Worm (Caenorhabditis elegans) whole organism, dauer: Measurements from ENCODE around the gene chil-11.

Experiments used
- unc-62 ChIP-seq: sonication (generic microtip); optimal IDR thresholded peaks from 2 replicates; lab custom pipeline; 2017; ENCODE audit warnings: missing biosample characterization, missing genetic modification reagents, missing genetic modification characterization

The chil-11 gene

DNA sequence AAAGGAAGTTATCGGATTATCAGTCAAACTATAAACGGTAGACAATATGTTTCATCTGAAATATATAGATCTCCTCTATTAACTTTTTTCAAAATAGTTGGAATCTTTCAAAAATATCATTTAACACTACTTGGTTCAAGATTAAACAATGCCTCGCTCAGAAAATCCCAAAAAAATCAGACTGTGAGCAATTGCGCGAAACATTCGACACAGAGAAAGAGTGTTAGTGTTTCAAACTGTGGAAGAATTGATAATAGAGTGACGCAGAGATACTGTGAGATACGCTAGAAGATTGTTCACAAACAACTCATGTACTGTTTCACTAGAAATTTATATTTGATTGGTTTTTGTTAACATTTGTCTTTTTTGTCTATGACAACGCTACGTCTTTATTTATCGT lies at the start of gene chil-11:
Gene chil-11 (plus strand): TSS at position 301 of the 400 bp plus-strand sequence.
- TF ChIP-seq unc-62, result no peak

DNA sequence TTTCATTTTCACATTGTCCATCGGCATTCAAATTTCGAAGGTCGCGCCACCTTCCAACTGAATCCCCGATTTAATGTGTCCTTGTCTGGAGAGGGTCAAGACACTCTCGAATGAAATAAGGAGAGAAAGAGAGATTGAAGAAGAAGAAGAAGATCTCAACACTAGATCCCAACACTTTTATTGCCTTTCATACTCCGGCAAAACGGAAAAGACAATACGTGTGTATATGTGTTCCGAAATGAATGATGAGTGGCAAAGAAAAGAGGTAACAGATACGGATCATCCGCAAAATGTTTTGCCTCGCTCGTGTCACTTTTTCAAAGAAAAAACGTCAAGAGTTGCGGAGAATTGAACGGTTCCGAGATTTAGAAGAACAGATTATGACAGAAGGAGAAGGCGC lies 40.8 kb upstream of the chil-11 start:
- no peak for TF ChIP-seq unc-62

DNA sequence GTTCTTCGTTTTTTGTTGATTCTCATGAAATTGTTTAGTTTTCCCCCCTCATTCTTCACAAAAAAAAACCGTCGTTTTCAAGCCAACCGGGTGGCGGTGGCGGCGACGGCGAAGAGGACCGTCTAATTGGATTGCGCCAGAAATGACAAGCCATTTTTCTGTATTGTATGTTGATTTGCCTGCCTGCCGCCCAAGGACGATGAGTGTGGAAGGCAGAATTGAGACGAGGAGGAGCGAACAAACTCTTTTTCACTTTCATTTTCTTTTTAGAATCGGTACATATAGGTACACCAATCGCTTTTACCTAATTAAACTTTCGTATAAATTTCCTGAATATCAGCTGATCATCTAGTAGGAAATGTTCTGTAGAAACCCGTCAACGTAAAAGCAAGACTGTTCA lies 39.5 kb upstream of the chil-11 start:
- no peak for TF ChIP-seq unc-62

ce11 chrIV:5703443-5703842 lies 37.7 kb upstream of the chil-11 start, which contains the start of the genes C55C3.73 and perm-5:
Gene C55C3.73, minus strand, starts transcription at chrIV:5703451.
Gene perm-5, minus strand, starts transcription at chrIV:5703468.
- TF ChIP-seq unc-62, result no peak

DNA sequence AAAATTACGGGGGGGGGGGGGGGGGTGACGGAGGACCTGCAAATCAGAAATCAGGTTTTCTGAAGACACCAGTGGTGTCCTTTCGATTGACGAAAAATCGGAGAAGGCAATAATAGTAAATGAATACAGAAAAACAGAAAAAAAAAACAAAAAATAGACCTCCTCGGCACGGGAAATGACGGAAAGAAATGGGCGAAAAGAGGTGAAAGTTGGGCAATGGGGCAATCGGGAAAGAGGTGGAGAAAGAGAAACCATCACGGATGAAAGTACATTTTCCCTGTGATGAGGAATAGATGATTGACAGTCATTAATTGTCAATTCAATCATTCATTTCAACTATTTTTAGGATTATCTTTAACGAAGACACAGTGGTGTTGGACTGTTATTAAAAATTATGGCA lies 37.2 kb upstream of the chil-11 start:
- no peak for TF ChIP-seq unc-62

DNA sequence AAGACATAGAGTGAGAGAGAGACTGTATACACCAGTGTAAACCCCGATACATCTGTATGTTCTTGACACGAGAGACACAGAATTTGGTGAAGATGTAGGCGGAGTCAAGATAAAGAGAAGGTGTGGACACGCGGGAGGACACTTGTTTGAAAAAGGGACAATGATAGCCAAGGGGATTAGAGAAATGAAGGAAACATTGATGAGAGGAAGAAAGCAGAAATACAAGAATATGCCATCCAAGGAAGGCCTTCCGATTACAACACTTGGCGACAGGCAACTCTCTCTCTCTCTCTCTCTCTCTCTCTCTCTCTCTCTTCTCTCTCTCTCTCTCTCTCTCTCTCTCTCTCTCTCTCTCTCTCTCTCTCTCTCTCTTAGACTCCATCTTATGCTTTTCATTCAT lies 34.5 kb upstream of the chil-11 start:
- TF ChIP-seq unc-62, result no peak

- TF ChIP-seq unc-62, result no peak
These were observed 32.3 kb upstream of the chil-11 start, which contains the start of gene C55C3.1 for ce11 chrIV:5708796-5709195. Gene C55C3.1, plus strand, starts transcription at chrIV:5709096.

ce11 chrIV:5715341-5716112 lies 25.6 kb upstream of the chil-11 start:
- no peak for TF ChIP-seq unc-62

DNA sequence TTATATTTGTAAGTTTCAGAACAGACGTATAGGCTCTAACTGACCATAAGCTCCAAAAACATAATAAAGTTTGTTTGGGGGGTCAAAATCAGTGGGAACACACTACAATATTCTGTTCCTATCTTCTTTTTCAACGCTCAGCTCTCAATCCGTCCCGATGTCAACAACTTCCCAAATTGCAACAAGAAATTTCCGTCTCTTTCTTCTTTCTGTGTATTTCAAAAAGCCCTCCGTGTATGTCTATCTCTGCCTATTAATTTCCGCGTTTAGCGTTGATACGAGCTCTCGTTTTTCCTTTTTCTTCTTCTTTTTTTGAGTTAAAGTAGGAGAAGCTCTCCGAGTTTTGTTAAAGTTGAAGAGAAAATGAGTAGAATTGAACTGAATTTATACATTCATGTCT lies 17.5 kb upstream of the chil-11 start:
- no peak for TF ChIP-seq unc-62

DNA sequence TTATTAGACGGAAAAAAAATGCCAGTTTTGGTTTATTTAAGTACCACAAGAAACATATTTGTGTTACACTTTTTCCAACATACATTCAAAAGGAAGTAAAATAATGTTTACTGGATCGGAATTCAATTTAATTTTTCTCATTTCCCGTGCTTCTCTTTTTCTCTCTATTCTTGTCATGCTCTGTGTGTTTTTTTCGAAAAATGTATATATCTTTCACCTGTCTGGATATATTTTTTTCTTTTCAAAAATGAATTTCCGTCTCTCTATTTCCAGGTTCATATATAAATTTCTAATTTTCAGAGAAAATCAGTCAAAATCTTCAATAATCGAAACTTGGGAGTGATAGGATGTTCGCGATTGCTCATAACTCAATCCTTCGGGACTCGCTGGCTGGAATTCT lies 15.8 kb upstream of the chil-11 start, which contains the start of gene H35B03.1:
Gene H35B03.1 (plus strand): TSS at position 301 of the 400 bp plus-strand sequence.
- TF ChIP-seq unc-62, result no peak

DNA sequence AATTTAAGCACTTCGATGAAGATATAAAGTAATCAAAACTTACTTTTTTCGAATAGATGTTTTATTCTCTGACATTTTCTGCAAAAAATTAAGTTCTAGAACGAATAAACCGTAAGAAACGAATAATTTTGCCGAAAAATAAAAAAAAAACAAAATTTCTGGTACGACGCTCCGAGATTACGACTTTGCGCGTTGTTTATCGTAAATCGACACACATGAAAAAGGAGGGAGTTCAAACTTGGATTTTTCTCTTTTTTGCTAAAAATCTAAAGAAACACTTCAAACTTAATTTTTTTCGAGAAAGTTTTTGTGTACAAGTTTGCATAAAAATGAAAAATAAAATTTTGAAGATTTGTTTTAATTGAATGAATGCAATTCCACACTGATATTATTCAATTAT lies 9.5 kb upstream of the chil-11 start, which contains the start of gene H35B03.2:
Gene H35B03.2 (minus strand): TSS at position 78 of the 400 bp plus-strand sequence.
- TF ChIP-seq unc-62, result no peak

DNA sequence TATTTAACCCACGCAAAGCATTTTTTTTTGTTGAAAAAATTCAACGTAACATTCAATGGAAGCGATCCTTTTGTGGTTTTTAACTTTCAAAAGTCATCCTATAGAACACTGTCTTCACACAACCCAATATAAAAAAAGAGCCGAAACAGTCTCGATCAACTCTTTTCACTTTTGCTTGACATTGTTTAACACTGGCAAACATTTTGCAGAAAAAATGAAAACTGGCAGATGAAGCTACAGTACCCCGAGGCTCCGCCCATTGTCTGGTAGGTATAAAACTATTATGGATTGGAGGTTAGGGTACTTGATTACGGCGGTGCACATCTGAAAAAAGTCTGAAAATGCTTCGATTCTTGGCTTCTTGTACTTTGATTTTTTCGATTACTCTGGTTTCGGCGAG lies 6.4 kb upstream of the chil-11 start, which contains the start of gene cpg-18:
Gene cpg-18 (plus strand): TSS at position 301 of the 400 bp plus-strand sequence.
- TF ChIP-seq unc-62, result no peak

ce11 chrIV:5744114-5744513 lies 3.0 kb downstream of the chil-11 start, which contains the start of gene C45E5.1:
Gene C45E5.1, plus strand, starts transcription at chrIV:5744403.
- no peak for TF ChIP-seq unc-62

ce11 chrIV:5749874-5750273 lies 8.7 kb downstream of the chil-11 start:
- no peak for TF ChIP-seq unc-62

- TF ChIP-seq unc-62, result no peak
These were observed 10.9 kb downstream of the chil-11 start for ce11 chrIV:5751997-5752396.

DNA sequence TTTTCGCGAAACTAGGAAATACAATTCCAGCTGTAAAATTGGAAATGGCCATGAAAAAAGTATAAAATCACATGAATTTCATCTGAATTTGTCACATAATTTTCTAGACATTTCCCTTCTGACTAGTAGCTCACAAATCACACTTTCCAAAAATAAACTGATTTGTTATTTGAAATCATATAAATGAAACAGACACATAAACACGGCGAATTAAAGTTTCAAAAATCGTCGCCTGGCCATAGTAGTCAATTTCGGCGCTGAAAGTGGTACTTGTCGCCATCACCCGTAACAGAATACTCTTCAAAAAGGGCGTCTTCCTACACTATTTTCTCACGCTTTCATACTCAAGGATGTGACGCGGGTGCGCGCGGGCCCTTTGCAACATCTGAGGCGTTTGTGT lies 11.6 kb downstream of the chil-11 start:
- no peak for TF ChIP-seq unc-62

- no peak for TF ChIP-seq unc-62
These were observed 12.1 kb downstream of the chil-11 start for ce11 chrIV:5753253-5753652.

ce11 chrIV:5753954-5754543 lies 12.9 kb downstream of the chil-11 start:
- no peak for TF ChIP-seq unc-62
